Worm (Caenorhabditis elegans) whole organism, midembryonic: ENCODE results near the gene Y69H2.17.

Source experiments
- T22C8.4 ChIP-seq: fragments of 200-800 bp; sonication (Bioruptor generic); IDR thresholded peaks from 2 replicates; pipeline ENCODE4 v1.3.6; 2022; ENCODE audit warnings: missing genetic modification characterization, missing compliant biosample characterization
- cog-1 ChIP-seq: sonication (generic microtip); optimal IDR thresholded peaks from 2 replicates; lab custom pipeline; 2016; ENCODE audit warnings: missing genetic modification characterization, missing compliant biosample characterization
- flt-1 ChIP-seq: fragments of 200-800 bp; sonication (Bioruptor generic); IDR thresholded peaks from 2 replicates; pipeline ENCODE4 v1.3.6; 2022; ENCODE audit warnings: missing genetic modification characterization, missing compliant biosample characterization
- klf-2 ChIP-seq: fragments of 200-800 bp; sonication (Bioruptor generic); conservative IDR thresholded peaks from 2 replicates; pipeline ENCODE4 v1.3.6; 2022; ENCODE audit warnings: missing genetic modification reagents, missing genetic modification characterization, missing compliant biosample characterization
- med-1 ChIP-seq: sonication (generic microtip); optimal IDR thresholded peaks from 2 replicates; lab custom pipeline; 2017; ENCODE audit warnings: missing genetic modification characterization, mild to moderate bottlenecking, missing compliant biosample characterization, antibody characterized with exemption, missing genetic modification reagents; ENCODE audit not compliant: insufficient read depth
- ref-1 ChIP-seq: fragments of 200-800 bp; sonication (Bioruptor generic); conservative IDR thresholded peaks from 2 replicates; pipeline ENCODE4 v1.3.6; 2022; ENCODE audit warnings: missing genetic modification reagents, missing genetic modification characterization, missing compliant biosample characterization
- tab-1 ChIP-seq: fragments of 200-800 bp; sonication (Bioruptor generic); IDR thresholded peaks from 2 replicates; pipeline ENCODE4 v1.3.6; 2022; ENCODE audit warnings: missing genetic modification characterization, missing compliant biosample characterization
- ztf-23 ChIP-seq: fragments of 200-800 bp; sonication (Bioruptor generic); IDR thresholded peaks from 2 replicates; pipeline ENCODE4 v1.3.6; 2022; ENCODE audit warnings: missing genetic modification reagents, missing genetic modification characterization, missing compliant biosample characterization
- ztf-29 ChIP-seq: fragments of 200-800 bp; sonication (Bioruptor generic); IDR thresholded peaks from 2 replicates; pipeline ENCODE4 v1.3.6; 2022; ENCODE audit warnings: missing genetic modification reagents, missing genetic modification characterization, missing compliant biosample characterization

Gene Y69H2.17

DNA sequence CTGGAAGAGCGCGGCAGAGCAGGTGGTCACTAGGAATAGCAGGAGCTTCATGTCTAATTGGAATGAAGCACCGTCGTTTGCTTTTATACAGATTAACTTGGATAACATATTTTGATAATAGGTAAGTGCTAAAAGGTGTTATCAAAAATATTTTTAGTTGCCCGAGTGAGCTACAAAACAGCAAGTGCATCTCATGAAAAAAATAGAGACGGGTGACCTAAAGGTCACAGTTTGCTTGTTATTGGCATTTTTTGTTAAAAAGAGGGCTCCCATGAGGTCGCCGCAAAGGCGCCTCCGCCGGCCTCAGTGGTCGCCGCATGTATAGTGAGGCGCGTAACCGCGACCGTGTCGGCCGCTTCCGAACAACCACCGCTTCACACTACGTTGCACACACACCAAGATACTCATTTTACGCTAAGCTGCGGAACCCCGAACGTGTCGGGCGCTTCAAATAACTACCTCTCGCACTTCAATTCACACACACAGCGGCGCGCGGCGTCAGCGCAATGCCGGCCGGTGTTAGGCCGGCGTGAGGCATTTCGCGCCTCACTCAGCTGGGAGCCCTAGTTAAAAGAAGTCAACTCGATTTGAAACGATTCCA lies 44.7 kb downstream of the Y69H2.17 start, which contains the start of gene asp-19:
TSS of gene asp-19 (minus strand) at position 51 of the 601 bp plus-strand sequence.
- TF ChIP-seq ref-1 (GFP tag; lab: Robert Waterston, UW) (no peak), flt-1 (GFP tag; lab: Robert Waterston, UW) (no peak), cog-1 (no peak), klf-2 (no peak), med-1 (GFP tag; lab: Kevin White, UChicago) (no peak), ztf-23 (GFP tag; lab: Robert Waterston, UW) (no peak), ztf-29 (GFP tag; lab: Robert Waterston, UW) (no peak), tab-1 (no peak), T22C8.4 (GFP tag; lab: Robert Waterston, UW) (no peak)

DNA sequence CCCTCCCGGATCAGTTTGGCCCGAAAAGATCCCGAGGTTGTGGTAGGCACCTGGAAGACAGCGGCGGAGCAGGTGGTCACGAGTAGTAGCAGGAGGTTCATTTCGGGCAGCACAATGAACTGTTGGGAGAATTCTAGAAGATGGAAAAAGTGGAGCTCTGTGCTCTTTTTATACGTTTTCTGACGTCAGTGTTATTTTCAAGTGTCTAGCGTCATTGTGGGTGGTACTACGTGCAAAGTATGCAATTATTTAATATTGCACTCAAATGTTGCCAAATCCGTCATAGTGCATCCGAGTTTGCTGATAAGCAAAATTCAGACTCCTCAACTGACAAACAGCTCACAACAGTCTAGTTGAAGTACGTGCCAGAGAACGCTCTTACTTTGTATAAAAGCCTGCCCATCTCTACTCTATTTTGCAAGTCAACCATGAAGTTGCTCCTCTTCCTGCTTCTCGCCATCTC lies 46.9 kb downstream of the Y69H2.17 start, which contains the start of the genes asp-18 and scl-19:
TSS of gene asp-18 (minus strand) at position 101 of the 463 bp plus-strand sequence.
TSS of gene scl-19 (plus strand) at position 413 of the 463 bp plus-strand sequence.
- TF ChIP-seq cog-1 (no peak), flt-1 (GFP tag; lab: Robert Waterston, UW) (no peak), ref-1 (GFP tag; lab: Robert Waterston, UW) (no peak), tab-1 (no peak), T22C8.4 (GFP tag; lab: Robert Waterston, UW) (no peak), med-1 (GFP tag; lab: Kevin White, UChicago) (no peak), ztf-23 (GFP tag; lab: Robert Waterston, UW) (no peak), klf-2 (no peak), ztf-29 (GFP tag; lab: Robert Waterston, UW) (no peak)

DNA sequence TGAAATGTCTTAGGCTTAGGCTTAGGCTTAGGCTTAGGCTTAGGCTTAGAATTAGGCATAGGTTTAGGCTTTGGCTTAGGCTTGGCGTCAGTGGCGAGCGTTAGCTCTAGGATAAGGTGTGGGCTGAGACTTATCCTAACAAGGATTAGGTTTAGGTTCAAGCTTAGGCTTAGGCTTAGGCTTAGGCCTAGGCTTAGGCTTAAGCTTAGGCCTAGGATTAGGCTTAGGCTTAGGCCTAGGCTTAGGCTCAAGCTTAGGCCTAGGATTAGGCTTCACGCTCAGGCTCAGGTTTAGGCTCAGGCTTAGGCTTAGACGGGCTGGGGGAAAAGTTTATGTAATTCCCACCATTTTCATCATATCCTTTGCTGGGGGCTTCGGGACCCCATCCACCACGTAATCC lies 49.2 kb downstream of the Y69H2.17 start:
- TF ChIP-seq T22C8.4 (GFP tag; lab: Robert Waterston, UW) (no peak), klf-2 (no peak), med-1 (GFP tag; lab: Kevin White, UChicago) (no peak)

DNA sequence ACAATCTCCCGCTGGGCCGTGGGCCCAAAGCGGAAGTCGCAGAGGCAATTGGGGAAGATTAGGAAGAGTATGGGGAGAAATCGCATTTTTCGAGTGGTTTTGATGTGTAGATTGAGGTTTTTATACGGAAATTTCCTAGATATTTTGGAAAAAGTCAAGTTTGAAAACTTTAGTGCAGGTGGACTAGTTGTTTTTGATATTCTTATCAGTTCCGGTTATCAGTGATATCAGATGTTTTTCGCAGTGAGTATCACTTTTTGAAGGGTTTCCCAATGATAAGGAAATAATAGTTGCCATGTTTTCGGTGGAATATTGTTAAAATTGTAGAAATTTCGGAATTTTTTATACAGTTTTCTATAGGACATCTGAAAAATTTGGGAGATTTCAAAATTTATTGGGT lies 49.6 kb downstream of the Y69H2.17 start, which contains the start of gene scl-20:
TSS of gene scl-20 (minus strand) at position 101 of the 400 bp plus-strand sequence.
- TF ChIP-seq cog-1 = no peak
- no peak for TF ChIP-seq med-1 (GFP tag; lab: Kevin White, UChicago)
- TF ChIP-seq flt-1 (GFP tag; lab: Robert Waterston, UW) = no peak
- TF ChIP-seq ztf-23 (GFP tag; lab: Robert Waterston, UW) = no peak
- TF ChIP-seq T22C8.4 (GFP tag; lab: Robert Waterston, UW) = no peak
- no peak for TF ChIP-seq ztf-29 (GFP tag; lab: Robert Waterston, UW)
- TF ChIP-seq klf-2 = no peak
